Fruit fly (Drosophila melanogaster) whole organism, wandering third instar larva: ENCODE data around the gene Uros1.

ENCODE experiments used
- CrebA ChIP-seq: fragments of 200-800 bp; sonication (Bioruptor generic); optimal IDR thresholded peaks from 2 replicates; lab custom pipeline; 2016; ENCODE audit warnings: missing biosample characterization, mild to moderate bottlenecking, missing genetic modification characterization, borderline replicate concordance
- Dfd ChIP-seq: fragments of >200 bp; optimal IDR thresholded peaks from 2 replicates; lab custom pipeline; 2017; ENCODE audit warnings: missing biosample characterization, missing genetic modification characterization
- brk ChIP-seq: fragments of 200-800 bp; sonication (Bioruptor generic); optimal IDR thresholded peaks from 2 replicates; lab custom pipeline; 2016; ENCODE audit warnings: missing biosample characterization, mild to moderate bottlenecking, missing genetic modification characterization
- ey ChIP-seq: fragments of 200-800 bp; sonication (Bioruptor generic); optimal IDR thresholded peaks from 2 replicates; lab custom pipeline; 2016; ENCODE audit warnings: missing biosample characterization, missing genetic modification characterization
- foxo ChIP-seq, 2 experiments: fragments of 200-800 bp; sonication (Bioruptor generic); optimal IDR thresholded peaks; 2 replicates in 1 of 2; 3 replicates in 1 of 2; lab custom pipeline; 2016 to 2017; ENCODE audit warnings: missing biosample characterization in 2 of 2, missing genetic modification characterization in 2 of 2
- h ChIP-seq: fragments of 200-800 bp; sonication (Bioruptor generic); optimal IDR thresholded peaks from 3 replicates; lab custom pipeline; 2016; ENCODE audit warnings: missing biosample characterization, mild to moderate bottlenecking, missing genetic modification characterization
- psq ChIP-seq: fragments of 200-800 bp; sonication (Bioruptor generic); optimal IDR thresholded peaks from 3 replicates; lab custom pipeline; 2017; ENCODE audit warnings: missing biosample characterization, mild to moderate bottlenecking, missing genetic modification characterization, moderate library complexity
- sage ChIP-seq: fragments of 200-800 bp; sonication (Bioruptor generic); optimal IDR thresholded peaks from 2 replicates; lab custom pipeline; 2016; ENCODE audit warnings: missing biosample characterization, mild to moderate bottlenecking, missing genetic modification characterization
- usp ChIP-seq: fragments of >200 bp; optimal IDR thresholded peaks from 2 replicates; lab custom pipeline; 2017; ENCODE audit warnings: missing biosample characterization, missing genetic modification characterization

DNA sequence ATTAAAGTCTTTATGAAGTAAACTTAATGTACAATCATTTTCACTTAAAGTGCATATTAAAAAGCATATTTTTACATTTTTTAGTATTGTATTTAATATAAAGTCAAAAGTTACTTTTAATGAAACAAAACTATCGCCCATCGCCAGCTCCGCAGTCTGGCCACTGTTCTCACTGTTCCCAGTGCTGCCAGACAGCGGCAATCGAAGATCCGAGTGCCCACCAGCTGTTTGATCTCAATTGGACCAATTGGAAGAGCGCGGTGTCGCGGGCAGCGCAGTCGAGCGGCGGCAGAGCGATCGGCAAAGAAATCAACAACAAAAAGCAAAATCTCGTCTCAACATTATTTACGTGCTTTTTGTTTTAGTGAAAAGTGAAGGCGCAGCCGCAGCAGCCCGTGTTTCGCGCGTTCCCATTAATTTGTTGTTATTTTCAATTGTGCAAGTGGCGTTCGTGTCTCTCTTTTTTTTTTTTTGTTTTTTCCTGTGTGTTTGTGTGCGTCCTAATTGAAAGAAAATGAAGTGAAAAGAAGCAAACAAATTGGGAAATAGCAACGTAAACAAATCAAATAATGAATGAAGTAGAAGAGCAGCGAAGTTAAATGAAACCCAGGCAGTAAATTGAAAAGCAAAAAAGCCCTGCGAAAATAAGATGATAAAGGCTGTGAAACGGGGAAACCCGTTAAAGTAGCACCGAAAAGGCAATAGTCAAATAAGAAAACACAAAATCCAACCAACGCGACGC lies 6.9 kb upstream of the Uros1 start, which contains the start of gene rdgA:
- TF ChIP-seq brk (GFP tag; lab: Kevin White, UChicago) (no peak), h (GFP tag; lab: Kevin White, UChicago) (peak; percentile 14), foxo (GFP tag; optimal IDR thresholded peaks at IDR 0.05; lab: Kevin White, UChicago) (peak in 1 of 2 experiments; percentile 45), psq (GFP tag; lab: Kevin White, UChicago) (no peak), ey (GFP tag; lab: Kevin White, UChicago) (peak; percentile 16), CrebA (GFP tag; lab: Kevin White, UChicago) (no peak), Dfd (GFP tag; lab: Kevin White, UChicago) (no peak), usp (GFP tag; lab: Kevin White, UChicago) (no peak), sage (GFP tag; lab: Kevin White, UChicago) (no peak)
